Worm (Caenorhabditis elegans): Measurements from ENCODE around the gene srd-18.

srd-18 gene

ce11 chrV:13459323-13459722, 32.7 kb upstream of the srd-18 start, which contains the start of gene bath-39:
Gene bath-39 (plus strand): TSS chrV:13459459.
- TF ChIP-seq ztf-4 (tag; optimal IDR thresholded peaks at IDR 0.05) (no peak), mdl-1 (tag; optimal IDR thresholded peaks at IDR 0.05) (no peak), lsy-2 (tag; optimal IDR thresholded peaks at IDR 0.05) (peak in 1 of 2 experiments; percentile 33), ztf-1 (GFP tag; conservative IDR thresholded peaks at IDR 0.05) (no peak), dmd-4 (tag; optimal IDR thresholded peaks at IDR 0.05) (no peak), nhr-237 (tag; optimal IDR thresholded peaks at IDR 0.05) (no peak), fos-1 (tag; optimal IDR thresholded peaks at IDR 0.05) (no peak), gmeb-1 (tag; optimal IDR thresholded peaks at IDR 0.05) (no peak), ama-1 (optimal IDR thresholded peaks at IDR 0.05) (no peak), nhr-129 (tag; optimal IDR thresholded peaks at IDR 0.05) (peak; percentile 50), unc-39 (tag; optimal IDR thresholded peaks at IDR 0.05) (no peak), C34F6.9 (tag; optimal IDR thresholded peaks at IDR 0.05) (peak; percentile 52), lin-39 (tag; optimal IDR thresholded peaks at IDR 0.05) (no peak), nhr-23 (tag; optimal IDR thresholded peaks at IDR 0.05) (no peak), skn-1 (tag; optimal IDR thresholded peaks at IDR 0.05) (no peak), sma-3 (GFP tag; optimal IDR thresholded peaks at IDR 0.05) (no peak), crh-2 (tag; optimal IDR thresholded peaks at IDR 0.05) (no peak), ceh-82 (tag; optimal IDR thresholded peaks at IDR 0.05) (no peak), F13H6.1 (tag; optimal IDR thresholded peaks at IDR 0.05) (no peak), nhr-11 (tag; optimal IDR thresholded peaks at IDR 0.05) (no peak), R02D3.7 (tag; optimal IDR thresholded peaks at IDR 0.05) (no peak), peb-1 (tag; optimal IDR thresholded peaks at IDR 0.05) (no peak), lin-13 (GFP tag; optimal IDR thresholded peaks at IDR 0.05) (no peak), unc-55 (GFP tag; optimal IDR thresholded peaks at IDR 0.05) (peak; percentile 37), ceh-16 (tag; optimal IDR thresholded peaks at IDR 0.05) (no peak), nhr-10 (tag; optimal IDR thresholded peaks at IDR 0.05) (no peak)

ce11 chrV:13457858-13458257, 31.2 kb upstream of the srd-18 start, which contains the start of gene F25H9.2:
Gene F25H9.2 (plus strand): TSS chrV:13458083.
- no peak for TF ChIP-seq nhr-10 (tag; optimal IDR thresholded peaks at IDR 0.05)
- no peak for TF ChIP-seq ceh-82 (tag; optimal IDR thresholded peaks at IDR 0.05)
- no peak for TF ChIP-seq fos-1 (tag; optimal IDR thresholded peaks at IDR 0.05)
- TF ChIP-seq nhr-25 (tag; optimal IDR thresholded peaks at IDR 0.05) = no peak
- TF ChIP-seq C34F6.9 (tag; optimal IDR thresholded peaks at IDR 0.05) = peak; percentile 43
- TF ChIP-seq ztf-4 (tag; optimal IDR thresholded peaks at IDR 0.05) = no peak
- no peak for TF ChIP-seq elt-3 (tag; optimal IDR thresholded peaks at IDR 0.05)
- no peak for TF ChIP-seq elt-1 (tag; optimal IDR thresholded peaks at IDR 0.05)
- no peak for TF ChIP-seq unc-62 (GFP tag; optimal IDR thresholded peaks at IDR 0.05)
- TF ChIP-seq alr-1 (tag; optimal IDR thresholded peaks at IDR 0.05) = no peak
- TF ChIP-seq mbf-1 (tag; optimal IDR thresholded peaks at IDR 0.05) = no peak
- TF ChIP-seq nhr-129 (tag; optimal IDR thresholded peaks at IDR 0.05) = no peak
- no peak for TF ChIP-seq crh-2 (tag; optimal IDR thresholded peaks at IDR 0.05)
- TF ChIP-seq sem-4 (tag; optimal IDR thresholded peaks at IDR 0.05) = no peak
- TF ChIP-seq mab-5 (tag; optimal IDR thresholded peaks at IDR 0.05) = peak; percentile 0
- no peak for TF ChIP-seq nhr-12 (tag; optimal IDR thresholded peaks at IDR 0.05)

- TF ChIP-seq mdl-1 (tag; optimal IDR thresholded peaks at IDR 0.05) = no peak
- TF ChIP-seq elt-1 (tag; optimal IDR thresholded peaks at IDR 0.05) = no peak
- TF ChIP-seq ZK546.5 (tag; optimal IDR thresholded peaks at IDR 0.05) = no peak
- TF ChIP-seq R02D3.7 (tag; optimal IDR thresholded peaks at IDR 0.05) = no peak
- TF ChIP-seq ztf-1 (GFP tag; conservative IDR thresholded peaks at IDR 0.05) = no peak
- TF ChIP-seq ama-1 (optimal IDR thresholded peaks at IDR 0.05) = no peak
- TF ChIP-seq zag-1 (tag; optimal IDR thresholded peaks at IDR 0.05) = no peak
- TF ChIP-seq crh-2 (tag; optimal IDR thresholded peaks at IDR 0.05) = no peak
- no peak for TF ChIP-seq sma-9 (GFP tag; optimal IDR thresholded peaks at IDR 0.05)
- no peak for TF ChIP-seq sma-9 (tag; optimal IDR thresholded peaks at IDR 0.05)
- TF ChIP-seq nhr-237 (tag; optimal IDR thresholded peaks at IDR 0.05) = no peak
- TF ChIP-seq Y55F3AM.14 (GFP tag; optimal IDR thresholded peaks at IDR 0.05) = no peak
- TF ChIP-seq F13H6.1 (tag; optimal IDR thresholded peaks at IDR 0.05) = no peak
Observed at ce11 chrV:13455448-13455847, 28.8 kb upstream of the srd-18 start, which contains the start of gene lurp-3. Gene lurp-3 (plus strand): TSS chrV:13455748.

ce11 chrV:13453334-13453733, 26.7 kb upstream of the srd-18 start, which contains the start of gene lurp-2:
Gene lurp-2 (plus strand): TSS chrV:13453634.
- TF ChIP-seq Y55F3AM.14 (GFP tag; optimal IDR thresholded peaks at IDR 0.05) (no peak), ztf-4 (tag; optimal IDR thresholded peaks at IDR 0.05) (no peak), R02D3.7 (tag; optimal IDR thresholded peaks at IDR 0.05) (no peak), mbf-1 (tag; optimal IDR thresholded peaks at IDR 0.05) (no peak), nhr-77 (tag; optimal IDR thresholded peaks at IDR 0.05) (no peak), nhr-11 (tag; optimal IDR thresholded peaks at IDR 0.05) (no peak), nhr-23 (tag; optimal IDR thresholded peaks at IDR 0.05) (no peak), nhr-12 (tag; optimal IDR thresholded peaks at IDR 0.05) (no peak), nhr-6 (tag; optimal IDR thresholded peaks at IDR 0.05) (no peak), unc-55 (GFP tag; optimal IDR thresholded peaks at IDR 0.05) (no peak), nhr-10 (tag; optimal IDR thresholded peaks at IDR 0.05) (no peak), aly-2 (tag; optimal IDR thresholded peaks at IDR 0.05) (no peak), ZK546.5 (tag; optimal IDR thresholded peaks at IDR 0.05) (no peak), snpc-4 (tag; optimal IDR thresholded peaks at IDR 0.05) (no peak), nhr-25 (tag; optimal IDR thresholded peaks at IDR 0.05) (no peak), nhr-21 (tag; optimal IDR thresholded peaks at IDR 0.05) (no peak), mdl-1 (tag; optimal IDR thresholded peaks at IDR 0.05) (no peak), ama-1 (optimal IDR thresholded peaks at IDR 0.05) (no peak), ztf-1 (GFP tag; conservative IDR thresholded peaks at IDR 0.05) (no peak), elt-1 (tag; optimal IDR thresholded peaks at IDR 0.05) (no peak)
